Worm (Caenorhabditis elegans) whole organism, mixed stage, embryonic: ENCODE data around the gene K11H3.8.
A peak's percentile ranks its signal among the peaks of the same experiment; 100 is the strongest.

Experiments used
- bed-3 ChIP-seq: fragments of 200-800 bp; sonication (Bioruptor generic); optimal IDR thresholded peaks from 3 replicates; lab custom pipeline; 2018; ENCODE audit warnings: mild to moderate bottlenecking, missing genetic modification characterization, moderate library complexity, missing compliant biosample characterization
- blmp-1 ChIP-seq: fragments of 150-350 bp; optimal IDR thresholded peaks from 2 replicates; lab custom pipeline; 2014; ENCODE audit warnings: missing biosample characterization, missing genetic modification characterization
- ceh-39 ChIP-seq: fragments of 150-350 bp; optimal IDR thresholded peaks from 2 replicates; lab custom pipeline; 2014; ENCODE audit warnings: missing biosample characterization, missing genetic modification characterization
- ceh-43 ChIP-seq: fragments of 200-800 bp; sonication (Bioruptor generic); optimal IDR thresholded peaks from 2 replicates; lab custom pipeline; 2018; ENCODE audit warnings: mild to moderate bottlenecking, missing genetic modification characterization, moderate library complexity, missing compliant biosample characterization
- ceh-83 ChIP-seq: fragments of 200-800 bp; sonication (Bioruptor generic); optimal IDR thresholded peaks from 2 replicates; lab custom pipeline; 2018; ENCODE audit warnings: mild to moderate bottlenecking, missing genetic modification characterization, missing compliant biosample characterization
- ces-1 ChIP-seq: fragments of 150-350 bp; optimal IDR thresholded peaks from 2 replicates; lab custom pipeline; 2014; ENCODE audit warnings: missing biosample characterization, missing genetic modification reagents, missing genetic modification characterization
- cnd-1 ChIP-seq: fragments of 200-800 bp; sonication (Bioruptor generic); optimal IDR thresholded peaks from 2 replicates; lab custom pipeline; 2018; ENCODE audit warnings: mild to moderate bottlenecking, missing genetic modification characterization, missing compliant biosample characterization
- drap-1 ChIP-seq: fragments of 200-800 bp; sonication (Bioruptor generic); optimal IDR thresholded peaks from 3 replicates; lab custom pipeline; 2018; ENCODE audit warnings: mild to moderate bottlenecking, missing genetic modification characterization, missing compliant biosample characterization
- elt-1 ChIP-seq: sonication (generic microtip); optimal IDR thresholded peaks from 2 replicates; lab custom pipeline; 2017; ENCODE audit warnings: missing genetic modification characterization, mild to moderate bottlenecking, missing compliant biosample characterization, antibody characterized with exemption, moderate library complexity, borderline replicate concordance; ENCODE audit not compliant: insufficient read depth
- elt-3 ChIP-seq: fragments of 150-350 bp; optimal IDR thresholded peaks from 2 replicates; lab custom pipeline; 2014; ENCODE audit warnings: missing biosample characterization, missing genetic modification characterization
- flh-1 ChIP-seq: fragments of 200-800 bp; sonication (Bioruptor generic); optimal IDR thresholded peaks from 2 replicates; lab custom pipeline; 2018; ENCODE audit warnings: mild to moderate bottlenecking, missing genetic modification characterization, moderate library complexity, missing compliant biosample characterization
- ham-2 ChIP-seq: fragments of 200-800 bp; sonication (Bioruptor generic); optimal IDR thresholded peaks from 2 replicates; lab custom pipeline; 2018; ENCODE audit warnings: mild to moderate bottlenecking, missing genetic modification characterization, missing compliant biosample characterization
- hlh-1 ChIP-seq: fragments of 150-350 bp; optimal IDR thresholded peaks from 2 replicates; lab custom pipeline; 2014; ENCODE audit warnings: missing biosample characterization, missing genetic modification reagents, missing genetic modification characterization
- lin-13 ChIP-seq: fragments of 150-350 bp; optimal IDR thresholded peaks from 2 replicates; lab custom pipeline; 2014; ENCODE audit warnings: missing biosample characterization, missing genetic modification characterization
- lin-32 ChIP-seq: fragments of 200-800 bp; sonication (Bioruptor generic); optimal IDR thresholded peaks from 2 replicates; lab custom pipeline; 2018; ENCODE audit warnings: mild to moderate bottlenecking, missing genetic modification characterization, missing compliant biosample characterization
- lsy-2 ChIP-seq: fragments of 150-350 bp; optimal IDR thresholded peaks from 2 replicates; lab custom pipeline; 2014; ENCODE audit warnings: missing biosample characterization, missing genetic modification characterization
- mab-5 ChIP-seq: fragments of 150-350 bp; optimal IDR thresholded peaks from 2 replicates; lab custom pipeline; 2014; ENCODE audit warnings: missing biosample characterization, missing genetic modification characterization
- mep-1 ChIP-seq: fragments of 150-350 bp; optimal IDR thresholded peaks from 2 replicates; lab custom pipeline; 2017; ENCODE audit warnings: missing biosample characterization, missing genetic modification reagents, missing genetic modification characterization, inconsistent platforms
- mls-2 ChIP-seq: sonication (generic microtip); optimal IDR thresholded peaks from 2 replicates; lab custom pipeline; 2016; ENCODE audit warnings: mild to moderate bottlenecking, missing genetic modification characterization, moderate library complexity, missing compliant biosample characterization
- nhr-237 ChIP-seq: fragments of 150-350 bp; optimal IDR thresholded peaks from 2 replicates; lab custom pipeline; 2014; ENCODE audit warnings: missing biosample characterization, missing genetic modification characterization
- nhr-28 ChIP-seq: fragments of 150-350 bp; optimal IDR thresholded peaks from 2 replicates; lab custom pipeline; 2014; ENCODE audit warnings: missing biosample characterization, missing genetic modification characterization
- nhr-76 ChIP-seq: sonication (generic microtip); optimal IDR thresholded peaks from 2 replicates; lab custom pipeline; 2017; ENCODE audit warnings: missing biosample characterization, missing genetic modification characterization
- sptf-1 ChIP-seq: sonication (generic microtip); optimal IDR thresholded peaks from 2 replicates; lab custom pipeline; 2017; ENCODE audit warnings: mild to moderate bottlenecking, missing genetic modification characterization, moderate library complexity, missing compliant biosample characterization
- tbx-8 ChIP-seq: fragments of 200-800 bp; sonication (Bioruptor generic); optimal IDR thresholded peaks from 2 replicates; lab custom pipeline; 2018; ENCODE audit warnings: mild to moderate bottlenecking, missing genetic modification characterization, moderate library complexity, missing compliant biosample characterization
- unc-120 ChIP-seq: sonication (generic microtip); optimal IDR thresholded peaks from 2 replicates; lab custom pipeline; 2017; ENCODE audit warnings: missing genetic modification characterization, missing compliant biosample characterization; ENCODE audit not compliant: poor library complexity, severe bottlenecking
- unc-39 ChIP-seq: fragments of 150-350 bp; optimal IDR thresholded peaks from 2 replicates; lab custom pipeline; 2014; ENCODE audit warnings: missing biosample characterization, missing genetic modification characterization
- unc-62 ChIP-seq: fragments of 150-350 bp; optimal IDR thresholded peaks from 2 replicates; lab custom pipeline; 2014; ENCODE audit warnings: missing biosample characterization, missing genetic modification reagents, missing genetic modification characterization
- zip-8 ChIP-seq: fragments of 150-350 bp; optimal IDR thresholded peaks from 2 replicates; lab custom pipeline; 2014; ENCODE audit warnings: missing biosample characterization, missing genetic modification characterization

Gene K11H3.8

ce11 chrIII:9832569-9832968 lies 2.4 kb upstream of the K11H3.8 start:
- TF ChIP-seq flh-1 (GFP tag; lab: Kevin White, UChicago) (no peak), mls-2 (no peak), nhr-28 (tag; lab: Kevin White, UChicago) (no peak), ceh-83 (GFP tag; lab: Kevin White, UChicago) (no peak), drap-1 (no peak), nhr-76 (tag; lab: Kevin White, UChicago) (no peak)
- TF ChIP-seq, all 35 proteins: peak for 0

- TF ChIP-seq bed-3 (GFP tag; lab: Kevin White, UChicago): no peak
- no peak for TF ChIP-seq unc-120 (tag; lab: Kevin White, UChicago)
- no peak for TF ChIP-seq lin-32 (GFP tag; lab: Kevin White, UChicago)
- no peak for TF ChIP-seq mab-5 (tag; lab: Kevin White, UChicago)
- no peak for TF ChIP-seq ceh-39 (tag; lab: Kevin White, UChicago)
- TF ChIP-seq lsy-2 (tag; lab: Kevin White, UChicago): no peak
- no peak for TF ChIP-seq nhr-28 (tag; lab: Kevin White, UChicago)
- TF ChIP-seq, all 35 proteins: peak for 0
These were observed 8.7 kb downstream of the K11H3.8 start, which contains the start of gene K11H3.5 for ce11 chrIII:9843715-9844114. TSS of gene K11H3.5 (plus strand) at chrIII:9843768.

- no peak for TF ChIP-seq ceh-43 (GFP tag; lab: Kevin White, UChicago)
- no peak for TF ChIP-seq unc-62 (GFP tag; lab: Kevin White, UChicago)
- TF ChIP-seq elt-3 (tag; lab: Kevin White, UChicago): no peak
- no peak for TF ChIP-seq nhr-237 (tag; lab: Kevin White, UChicago)
- no peak for TF ChIP-seq cnd-1 (tag; lab: Kevin White, UChicago)
These were observed 11.1 kb downstream of the K11H3.8 start, which contains the start of gene K11H3.2 for ce11 chrIII:9846093-9846492. TSS of gene K11H3.2 (plus strand) at chrIII:9846393.

DNA sequence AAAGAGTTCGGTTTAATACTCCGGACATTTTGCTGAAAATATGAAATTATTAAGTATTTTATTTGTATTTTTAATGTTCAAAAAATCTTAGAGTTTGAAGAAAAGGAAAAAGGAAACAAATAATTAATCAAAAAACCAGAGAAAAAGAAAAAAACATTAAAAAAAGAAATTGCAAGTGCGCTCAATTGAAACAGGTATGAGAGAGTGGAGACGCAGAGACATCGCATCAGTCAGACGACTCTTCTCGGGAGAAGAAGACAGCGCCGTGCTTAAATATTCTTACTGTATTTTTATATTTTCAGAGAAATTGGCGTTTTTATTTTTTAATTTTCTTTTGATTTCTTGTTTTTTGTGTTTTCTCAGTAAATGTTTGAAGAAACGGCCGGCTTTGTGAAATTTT lies 13.1 kb downstream of the K11H3.8 start, which contains the start of gene mrpl-36:
mrpl-36 (minus strand) TSS at position 34 of the 400 bp plus-strand sequence.
- TF ChIP-seq nhr-76 (tag; lab: Kevin White, UChicago) (no peak), unc-120 (tag; lab: Kevin White, UChicago) (no peak), ces-1 (GFP tag; lab: Kevin White, UChicago) (peak; percentile 13), blmp-1 (tag; lab: Kevin White, UChicago) (no peak), mab-5 (tag; lab: Kevin White, UChicago) (no peak), lsy-2 (tag; lab: Kevin White, UChicago) (peak; percentile 28), mep-1 (tag; lab: Kevin White, UChicago) (peak; percentile 14), ceh-43 (GFP tag; lab: Kevin White, UChicago) (no peak), lin-13 (tag; lab: Kevin White, UChicago) (no peak), ham-2 (no peak), cnd-1 (tag; lab: Kevin White, UChicago) (no peak), elt-3 (tag; lab: Kevin White, UChicago) (no peak), drap-1 (no peak)

- no peak for TF ChIP-seq nhr-28 (tag; lab: Kevin White, UChicago)
- TF ChIP-seq hlh-1 (tag; lab: Kevin White, UChicago): no peak
- no peak for TF ChIP-seq mep-1 (tag; lab: Kevin White, UChicago)
- no peak for TF ChIP-seq nhr-237 (tag; lab: Kevin White, UChicago)
- TF ChIP-seq elt-1 (tag; lab: Kevin White, UChicago): no peak
- no peak for TF ChIP-seq flh-1 (GFP tag; lab: Kevin White, UChicago)
- TF ChIP-seq, all 35 proteins: peak for 0
These were observed 13.6 kb downstream of the K11H3.8 start for ce11 chrIII:9848603-9849002.

DNA sequence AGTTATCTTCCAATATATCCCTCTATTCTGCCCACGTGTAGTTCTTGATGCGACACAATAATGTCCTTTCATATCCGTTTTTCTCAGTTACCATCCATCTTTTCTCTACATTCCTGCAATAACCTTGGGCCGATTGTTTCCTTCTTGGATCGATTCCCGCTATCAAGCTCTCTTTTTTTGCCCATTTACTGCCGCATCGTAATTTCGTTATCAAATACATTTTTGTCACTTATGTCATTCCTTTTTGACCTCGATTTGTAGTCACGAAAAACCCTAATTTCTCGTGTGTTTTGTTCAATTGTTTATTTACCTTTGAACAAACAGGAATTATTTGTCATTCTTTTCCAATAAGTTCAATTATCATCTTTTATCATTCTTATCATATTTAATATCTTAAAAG lies 15.0 kb downstream of the K11H3.8 start:
- TF ChIP-seq zip-8 (tag; lab: Kevin White, UChicago) (no peak), blmp-1 (tag; lab: Kevin White, UChicago) (no peak), nhr-76 (tag; lab: Kevin White, UChicago) (no peak), drap-1 (no peak), lin-13 (tag; lab: Kevin White, UChicago) (no peak), mep-1 (tag; lab: Kevin White, UChicago) (no peak), unc-39 (tag; lab: Kevin White, UChicago) (no peak), sptf-1 (tag; lab: Kevin White, UChicago) (no peak), tbx-8 (no peak), elt-3 (tag; lab: Kevin White, UChicago) (no peak), nhr-28 (tag; lab: Kevin White, UChicago) (no peak), ceh-83 (GFP tag; lab: Kevin White, UChicago) (no peak)
